Fruit fly (Drosophila melanogaster) S2 (cell line): ENCODE measurements around the gene Smg5.

Experiments used
- CG8478 ChIP-seq: fragments of >200 bp; optimal IDR thresholded peaks from 2 replicates; lab custom pipeline; 2018
- CTCF ChIP-seq, 2 experiments: fragments of >200 bp; optimal IDR thresholded peaks; 2 replicates each; lab custom pipeline; 2018

DNA sequence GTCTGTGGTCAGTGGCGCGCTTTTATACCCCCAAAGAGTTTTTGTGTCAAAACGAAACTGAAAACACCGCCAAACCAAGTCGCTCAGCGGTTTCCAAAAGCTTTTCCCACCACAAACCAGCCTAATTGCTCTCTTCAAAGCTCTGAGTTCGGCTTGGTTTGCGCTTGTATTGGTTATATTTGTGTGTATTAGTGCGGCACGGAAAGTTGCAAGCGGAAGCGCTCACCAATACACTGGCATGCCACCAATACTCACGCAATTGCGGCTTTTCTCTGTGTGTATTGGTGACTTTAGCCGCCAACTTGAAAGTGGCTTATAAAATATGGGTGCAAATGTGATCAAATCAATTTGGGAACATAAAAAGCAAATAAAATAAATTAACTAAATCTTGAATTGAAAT, 43.0 kb upstream of the Smg5 start, which contains the start of gene Vajk3:
- no peak for TF ChIP-seq CG8478 (lab: Kevin White, UChicago)
- TF ChIP-seq CTCF (optimal IDR thresholded peaks at IDR 0.05; lab: Kevin White, UChicago), result no peak
